Worm (Caenorhabditis elegans) whole organism, young adult: ENCODE results near the gene T10B5.4.

Experiments
- B0261.1 ChIP-seq: sonication (generic microtip); optimal IDR thresholded peaks from 2 replicates; lab custom pipeline; 2016; ENCODE audit warnings: mild to moderate bottlenecking, missing genetic modification characterization, moderate library complexity, missing compliant biosample characterization
- C06A6.2 ChIP-seq: fragments of 200-800 bp; sonication (Bioruptor generic); conservative IDR thresholded peaks from 2 replicates; pipeline ENCODE4 v1.3.6; 2022; ENCODE audit warnings: missing genetic modification characterization, missing compliant biosample characterization
- F10E7.11 ChIP-seq: sonication (generic microtip); optimal IDR thresholded peaks from 2 replicates; lab custom pipeline; 2017; ENCODE audit warnings: mild to moderate bottlenecking, missing genetic modification characterization, moderate library complexity, missing compliant biosample characterization
- F22D6.2 ChIP-seq: sonication (generic microtip); optimal IDR thresholded peaks from 2 replicates; lab custom pipeline; 2016; ENCODE audit warnings: mild to moderate bottlenecking, missing genetic modification characterization, missing compliant biosample characterization
- F57C9.4 ChIP-seq: sonication (generic microtip); optimal IDR thresholded peaks from 2 replicates; lab custom pipeline; 2017; ENCODE audit warnings: mild to moderate bottlenecking, missing genetic modification characterization, missing compliant biosample characterization
- K11D2.4 ChIP-seq: fragments of 200-800 bp; sonication (Bioruptor generic); IDR thresholded peaks from 2 replicates; pipeline ENCODE4 v1.3.6; 2022; ENCODE audit warnings: missing genetic modification reagents, missing genetic modification characterization, missing compliant biosample characterization
- Y56A3A.18 ChIP-seq: fragments of 200-800 bp; sonication (Bioruptor generic); IDR thresholded peaks from 2 replicates; pipeline ENCODE4 v1.3.6; 2022; ENCODE audit warnings: missing genetic modification reagents, missing genetic modification characterization, missing compliant biosample characterization
- Y79H2A.3 ChIP-seq: fragments of 200-800 bp; sonication (Bioruptor generic); conservative IDR thresholded peaks from 2 replicates; pipeline ENCODE4 v1.3.6; 2022; ENCODE audit warnings: missing genetic modification reagents, missing genetic modification characterization, missing compliant biosample characterization
- aptf-3 ChIP-seq: fragments of 200-800 bp; sonication (Bioruptor generic); IDR thresholded peaks from 2 replicates; pipeline ENCODE4 v1.3.6; 2022; ENCODE audit warnings: missing genetic modification characterization, missing compliant biosample characterization
- athp-1 ChIP-seq: sonication (generic microtip); optimal IDR thresholded peaks from 2 replicates; lab custom pipeline; 2017; ENCODE audit warnings: mild to moderate bottlenecking, missing genetic modification characterization, missing compliant biosample characterization
- attf-5 ChIP-seq: fragments of 200-800 bp; sonication (Bioruptor generic); optimal IDR thresholded peaks from 2 replicates; lab custom pipeline; 2018; ENCODE audit warnings: mild to moderate bottlenecking, missing genetic modification characterization, missing compliant biosample characterization
- bed-1 ChIP-seq: fragments of 200-800 bp; sonication (Bioruptor generic); IDR thresholded peaks from 2 replicates; pipeline ENCODE4 v1.3.6; 2022; ENCODE audit warnings: missing genetic modification reagents, missing genetic modification characterization, missing compliant biosample characterization
- bed-2 ChIP-seq: fragments of 200-800 bp; sonication (Bioruptor generic); IDR thresholded peaks from 2 replicates; pipeline ENCODE4 v1.3.6; 2022; ENCODE audit warnings: missing genetic modification reagents, missing genetic modification characterization, missing compliant biosample characterization
- ccch-3 ChIP-seq: fragments of 200-800 bp; sonication (Bioruptor generic); optimal IDR thresholded peaks from 2 replicates; lab custom pipeline; 2018; ENCODE audit warnings: mild to moderate bottlenecking, missing genetic modification characterization, missing compliant biosample characterization
- ceh-100 ChIP-seq: fragments of 200-800 bp; sonication (Bioruptor generic); IDR thresholded peaks from 2 replicates; pipeline ENCODE4 v1.3.6; 2022; ENCODE audit warnings: missing genetic modification reagents, missing genetic modification characterization, missing compliant biosample characterization
- ceh-27 ChIP-seq: fragments of 200-800 bp; sonication (Bioruptor generic); optimal IDR thresholded peaks from 2 replicates; lab custom pipeline; 2018; ENCODE audit warnings: mild to moderate bottlenecking, missing genetic modification characterization, moderate library complexity, missing compliant biosample characterization
- ceh-91 ChIP-seq: fragments of 200-800 bp; sonication (Bioruptor generic); IDR thresholded peaks from 2 replicates; pipeline ENCODE4 v1.3.6; 2022; ENCODE audit warnings: missing genetic modification reagents, missing genetic modification characterization, missing compliant biosample characterization
- die-1 ChIP-seq: sonication (generic microtip); optimal IDR thresholded peaks from 2 replicates; lab custom pipeline; 2016; ENCODE audit warnings: missing genotype, mild to moderate bottlenecking, missing genetic modification characterization, missing compliant biosample characterization
- dpff-1 ChIP-seq: sonication (generic microtip); optimal IDR thresholded peaks from 2 replicates; lab custom pipeline; 2017; ENCODE audit warnings: mild to moderate bottlenecking, missing genetic modification characterization, missing compliant biosample characterization
- egl-18 ChIP-seq: fragments of 200-800 bp; sonication (Bioruptor generic); IDR thresholded peaks from 2 replicates; pipeline ENCODE4 v1.3.6; 2022; ENCODE audit warnings: missing genetic modification reagents, missing genetic modification characterization, missing compliant biosample characterization
- egl-44 ChIP-seq: fragments of 200-800 bp; sonication (Bioruptor generic); IDR thresholded peaks from 2 replicates; pipeline ENCODE4 v1.3.6; 2022; ENCODE audit warnings: missing genetic modification reagents, missing genetic modification characterization, missing compliant biosample characterization
- egrh-3 ChIP-seq: fragments of 200-800 bp; sonication (Bioruptor generic); IDR thresholded peaks from 2 replicates; pipeline ENCODE4 v1.3.6; 2022; ENCODE audit warnings: missing genetic modification reagents, missing genetic modification characterization, missing compliant biosample characterization
- ekl-4 ChIP-seq: fragments of 200-800 bp; sonication (Bioruptor generic); IDR thresholded peaks from 2 replicates; pipeline ENCODE4 v1.3.6; 2022; ENCODE audit warnings: missing genetic modification reagents, missing genetic modification characterization, missing compliant biosample characterization
- him-1 ChIP-seq: sonication (generic microtip); optimal IDR thresholded peaks from 2 replicates; lab custom pipeline; 2016; ENCODE audit warnings: missing genotype, missing genetic modification reagents, missing genetic modification characterization, missing compliant biosample characterization
- hmg-20 ChIP-seq: fragments of 200-800 bp; sonication (Bioruptor generic); IDR thresholded peaks from 2 replicates; pipeline ENCODE4 v1.3.6; 2022; ENCODE audit warnings: missing genetic modification reagents, missing genetic modification characterization, missing compliant biosample characterization
- hrde-1 ChIP-seq: sonication (generic microtip); optimal IDR thresholded peaks from 2 replicates; lab custom pipeline; 2016; ENCODE audit warnings: missing genetic modification characterization, mild to moderate bottlenecking, missing compliant biosample characterization, moderate library complexity, missing genotype, missing genetic modification reagents, borderline replicate concordance
- lag-1 ChIP-seq: fragments of 200-800 bp; sonication (Bioruptor generic); IDR thresholded peaks from 2 replicates; pipeline ENCODE4 v1.3.6; 2022; ENCODE audit warnings: missing genetic modification reagents, missing genetic modification characterization, missing compliant biosample characterization
- let-526 ChIP-seq: fragments of 200-800 bp; sonication (Bioruptor generic); IDR thresholded peaks from 2 replicates; pipeline ENCODE4 v1.3.6; 2022; ENCODE audit warnings: missing genetic modification reagents, missing genetic modification characterization, missing compliant biosample characterization
- lin-40 ChIP-seq: sonication (generic microtip); optimal IDR thresholded peaks from 2 replicates; lab custom pipeline; 2016; ENCODE audit warnings: missing genetic modification characterization, mild to moderate bottlenecking, missing compliant biosample characterization, missing genotype, missing genetic modification reagents
- lin-54 ChIP-seq: fragments of 200-800 bp; sonication (Bioruptor generic); optimal IDR thresholded peaks from 2 replicates; lab custom pipeline; 2018; ENCODE audit warnings: mild to moderate bottlenecking, missing genetic modification characterization, missing compliant biosample characterization
- lir-1 ChIP-seq: fragments of 200-800 bp; sonication (Bioruptor generic); conservative IDR thresholded peaks from 2 replicates; pipeline ENCODE4 v1.3.6; 2022; ENCODE audit warnings: missing genetic modification reagents, missing genetic modification characterization, missing compliant biosample characterization
- madf-3 ChIP-seq: fragments of 200-800 bp; sonication (Bioruptor generic); IDR thresholded peaks from 2 replicates; pipeline ENCODE4 v1.3.6; 2022; ENCODE audit warnings: missing genetic modification reagents, missing genetic modification characterization, missing compliant biosample characterization
- mel-28 ChIP-seq: sonication (generic microtip); optimal IDR thresholded peaks from 2 replicates; lab custom pipeline; 2016; ENCODE audit warnings: borderline replicate concordance, mild to moderate bottlenecking, missing genetic modification characterization, missing compliant biosample characterization
- mes-4 ChIP-seq: sonication (generic microtip); optimal IDR thresholded peaks from 2 replicates; lab custom pipeline; 2016; ENCODE audit warnings: missing genotype, missing genetic modification characterization, missing compliant biosample characterization
- mxl-1 ChIP-seq: sonication (generic microtip); optimal IDR thresholded peaks from 2 replicates; lab custom pipeline; 2016; ENCODE audit warnings: missing genetic modification characterization, missing compliant biosample characterization
- nfyb-1 ChIP-seq: fragments of 200-800 bp; sonication (Bioruptor generic); IDR thresholded peaks from 2 replicates; pipeline ENCODE4 v1.3.6; 2022; ENCODE audit warnings: missing genetic modification reagents, missing genetic modification characterization, missing compliant biosample characterization
- nhr-120 ChIP-seq: fragments of 200-800 bp; sonication (Bioruptor generic); IDR thresholded peaks from 2 replicates; pipeline ENCODE4 v1.3.6; 2022; ENCODE audit warnings: missing genetic modification characterization, missing compliant biosample characterization
- pha-4 ChIP-seq: fragments of 150-350 bp; sonication (generic microtip); optimal IDR thresholded peaks from 2 replicates; lab custom pipeline; 2014; ENCODE audit warnings: missing biosample characterization, missing genetic modification reagents, missing genetic modification characterization
- sdz-38 ChIP-seq: sonication (generic microtip); optimal IDR thresholded peaks from 2 replicates; lab custom pipeline; 2016; ENCODE audit warnings: missing genotype, missing genetic modification characterization, missing compliant biosample characterization
- sea-2 ChIP-seq: fragments of 200-800 bp; sonication (Bioruptor generic); IDR thresholded peaks from 2 replicates; pipeline ENCODE4 v1.3.6; 2022; ENCODE audit warnings: missing genetic modification characterization, missing compliant biosample characterization
- snpc-1.1 ChIP-seq: sonication (generic microtip); optimal IDR thresholded peaks from 2 replicates; lab custom pipeline; 2017; ENCODE audit warnings: missing genetic modification characterization, mild to moderate bottlenecking, missing compliant biosample characterization, antibody characterized with exemption, moderate library complexity, missing genotype, missing genetic modification reagents; ENCODE audit not compliant: insufficient read depth
- snpc-4 ChIP-seq, 5 experiments: fragments of 150-350 bp in 1 of 5; sonication (generic microtip) in 4 of 5; optimal IDR thresholded peaks; 2 replicates each; lab custom pipeline; 2014 to 2018; ENCODE audit warnings: missing genetic modification characterization in 5 of 5, missing biosample characterization in 3 of 5, antibody characterized with exemption in 2 of 5, mild to moderate bottlenecking in 2 of 5, missing compliant biosample characterization in 2 of 5, missing genotype in 2 of 5, moderate library complexity in 2 of 5, missing genetic modification reagents in 1 of 5
- unc-130 ChIP-seq: sonication (generic microtip); optimal IDR thresholded peaks from 2 replicates; lab custom pipeline; 2016; ENCODE audit warnings: missing genetic modification reagents, missing genetic modification characterization, missing compliant biosample characterization
- zfh-2 ChIP-seq: fragments of 200-800 bp; sonication (Bioruptor generic); conservative IDR thresholded peaks from 2 replicates; pipeline ENCODE4 v1.3.6; 2022; ENCODE audit warnings: missing genetic modification reagents, missing genetic modification characterization, missing compliant biosample characterization
- ztf-18 ChIP-seq: sonication (generic microtip); optimal IDR thresholded peaks from 2 replicates; lab custom pipeline; 2016; ENCODE audit warnings: missing genotype, mild to moderate bottlenecking, missing genetic modification characterization, missing compliant biosample characterization
- ztf-28 ChIP-seq: fragments of 200-800 bp; sonication (Bioruptor generic); IDR thresholded peaks from 2 replicates; pipeline ENCODE4 v1.3.6; 2022; ENCODE audit warnings: missing genetic modification reagents, missing genetic modification characterization, missing compliant biosample characterization
- ztf-3 ChIP-seq: fragments of 200-800 bp; sonication (Bioruptor generic); optimal IDR thresholded peaks from 2 replicates; lab custom pipeline; 2018; ENCODE audit warnings: mild to moderate bottlenecking, missing genetic modification characterization, missing compliant biosample characterization

T10B5.4 gene

DNA sequence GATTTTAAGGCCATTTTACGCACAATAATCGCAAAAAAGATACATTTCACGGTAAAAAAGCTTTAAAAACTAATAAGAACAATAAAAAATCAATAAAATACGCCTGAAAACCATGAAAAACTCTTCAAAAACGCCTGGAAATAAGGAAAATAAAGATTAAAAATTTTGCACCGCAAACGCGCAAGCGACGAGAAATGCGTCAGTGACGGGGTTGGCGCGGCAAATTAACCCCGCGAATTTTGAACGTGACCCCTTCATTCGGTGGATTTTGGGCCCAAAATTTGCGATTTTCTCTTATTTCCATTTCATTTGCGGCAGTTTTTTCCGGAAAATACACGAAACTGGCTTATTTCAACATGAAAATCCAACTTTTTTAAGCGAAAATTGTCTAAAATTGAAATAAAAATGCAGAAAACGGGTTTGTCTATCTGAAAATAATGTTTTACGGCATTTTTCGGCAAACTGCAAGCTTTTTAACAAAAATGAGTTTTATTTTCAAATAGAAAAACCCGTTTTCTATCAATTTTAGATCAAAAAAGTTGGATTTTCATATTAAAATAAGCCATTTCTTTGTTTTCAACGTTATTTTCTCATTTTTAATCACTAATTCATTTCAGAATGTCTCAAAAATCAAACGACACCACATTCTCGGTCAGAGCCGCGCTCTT lies 2.9 kb downstream of the T10B5.4 start, which contains the start of gene knl-3 (continued):
- peak; percentile 92 for TF ChIP-seq Y56A3A.18 (GFP tag; lab: Robert Waterston, UW)
- peak; percentile 99 for TF ChIP-seq lin-54
- no peak for TF ChIP-seq nhr-120 (GFP tag; lab: Robert Waterston, UW)
- peak; percentile 78 for TF ChIP-seq ceh-27 (GFP tag; lab: Kevin White, UChicago)
- peak; percentile 48 for TF ChIP-seq snpc-4 (GFP tag; optimal IDR thresholded peaks at IDR 0.05; lab: Kevin White, UChicago)
- peak; percentile 58 to 78 (median 73) for TF ChIP-seq snpc-4 (tag; optimal IDR thresholded peaks at IDR 0.05; lab: Kevin White, UChicago)
- peak; percentile 87 for TF ChIP-seq hmg-20 (GFP tag; lab: Robert Waterston, UW)
- TF ChIP-seq egrh-3 (GFP tag; lab: Robert Waterston, UW): peak; percentile 42; the same call in 1 of the 2 replicates
- peak; percentile 96 for TF ChIP-seq attf-5 (GFP tag; lab: Kevin White, UChicago)
- TF ChIP-seq C06A6.2 (GFP tag; lab: Robert Waterston, UW): peak; percentile 64
- peak; percentile 79; the same call in 1 of the 2 replicates for TF ChIP-seq egl-44 (GFP tag; lab: Robert Waterston, UW)
- TF ChIP-seq F10E7.11: no peak
- 0 out of 2 replicates have a peak, but pooled peaks have one; percentile 47 for TF ChIP-seq aptf-3
- no peak for TF ChIP-seq ztf-3 (GFP tag; lab: Kevin White, UChicago)
- TF ChIP-seq die-1 (tag; lab: Kevin White, UChicago): peak; percentile 13
- TF ChIP-seq lir-1 (GFP tag; lab: Robert Waterston, UW): peak; percentile 87
- no peak for TF ChIP-seq F57C9.4 (tag; lab: Kevin White, UChicago)
- TF ChIP-seq B0261.1 (tag; lab: Kevin White, UChicago): peak; percentile 26
- TF ChIP-seq ceh-91: peak; percentile 93
- no peak for TF ChIP-seq ccch-3 (GFP tag; lab: Kevin White, UChicago)
- peak; percentile 77; the same call in 1 of the 2 replicates for TF ChIP-seq Y79H2A.3 (GFP tag; lab: Robert Waterston, UW)
- TF ChIP-seq zfh-2 (GFP tag; lab: Robert Waterston, UW): peak; percentile 49; the same call in 1 of the 2 replicates
- TF ChIP-seq him-1: peak; percentile 68
- TF ChIP-seq mel-28 (tag; lab: Kevin White, UChicago): peak; percentile 35
- no peak for TF ChIP-seq lag-1 (GFP tag; lab: Robert Waterston, UW)
- TF ChIP-seq nfyb-1 (GFP tag; lab: Robert Waterston, UW): peak; percentile 91
- TF ChIP-seq madf-3: peak; percentile 97
- TF ChIP-seq hrde-1 (tag; lab: Kevin White, UChicago): peak; percentile 34
- peak; percentile 95 for TF ChIP-seq ekl-4 (GFP tag; lab: Robert Waterston, UW)
- TF ChIP-seq mes-4 (tag; lab: Kevin White, UChicago): peak; percentile 7
- TF ChIP-seq ceh-100 (GFP tag; lab: Robert Waterston, UW): peak; percentile 89
- TF ChIP-seq ztf-28: peak; percentile 83
- no peak for TF ChIP-seq dpff-1 (tag; lab: Kevin White, UChicago)
- TF ChIP-seq bed-1 (GFP tag; lab: Robert Waterston, UW): no peak
- TF ChIP-seq egl-18 (GFP tag; lab: Robert Waterston, UW): peak; percentile 60; the same call in 1 of the 2 replicates
- peak; percentile 89 for TF ChIP-seq athp-1 (tag; lab: Kevin White, UChicago)
- TF ChIP-seq sea-2 (GFP tag; lab: Robert Waterston, UW): no peak
- no peak for TF ChIP-seq F22D6.2
- peak; percentile 41; the same call in 1 of the 2 replicates for TF ChIP-seq let-526 (GFP tag; lab: Robert Waterston, UW)
- TF ChIP-seq unc-130 (GFP tag; lab: Kevin White, UChicago): peak; percentile 63
- TF ChIP-seq pha-4 (tag; lab: Kevin White, UChicago): peak; percentile 65
- TF ChIP-seq sdz-38 (tag; lab: Kevin White, UChicago): no peak
- peak; percentile 88 for TF ChIP-seq K11D2.4 (GFP tag; lab: Robert Waterston, UW)
- peak; percentile 100 for TF ChIP-seq ztf-18 (tag; lab: Kevin White, UChicago)
- TF ChIP-seq bed-2 (GFP tag; lab: Robert Waterston, UW): 0 out of 2 replicates have a peak, but pooled peaks have one; percentile 47
- TF ChIP-seq mxl-1 (tag; lab: Kevin White, UChicago): peak; percentile 13
- TF ChIP-seq snpc-1.1 (tag; lab: Kevin White, UChicago): peak; percentile 61
- TF ChIP-seq lin-40: peak; percentile 89
